Worm (Caenorhabditis elegans) whole organism, late embryonic: Measurements from ENCODE around the gene F52G3.5.

ENCODE experiments used
- K02D7.2 ChIP-seq: sonication (generic microtip); optimal IDR thresholded peaks from 2 replicates; lab custom pipeline; 2017; ENCODE audit warnings: mild to moderate bottlenecking, missing genetic modification characterization, missing compliant biosample characterization
- K09A11.1 ChIP-seq: sonication (generic microtip); optimal IDR thresholded peaks from 2 replicates; lab custom pipeline; 2017; ENCODE audit warnings: antibody characterized with exemption, mild to moderate bottlenecking, missing genetic modification characterization, missing compliant biosample characterization; ENCODE audit not compliant: insufficient read depth
- Y22D7AL.16 ChIP-seq: sonication (generic microtip); optimal IDR thresholded peaks from 2 replicates; lab custom pipeline; 2016; ENCODE audit warnings: missing genetic modification characterization, missing compliant biosample characterization
- ahr-1 ChIP-seq: sonication (generic microtip); optimal IDR thresholded peaks from 2 replicates; lab custom pipeline; 2016; ENCODE audit warnings: missing genetic modification characterization, missing compliant biosample characterization
- ama-1 ChIP-seq: fragments of 150-350 bp; optimal IDR thresholded peaks from 2 replicates; lab custom pipeline; 2014
- ets-4 ChIP-seq: sonication (generic microtip); optimal IDR thresholded peaks from 2 replicates; lab custom pipeline; 2016; ENCODE audit warnings: missing genetic modification characterization, missing compliant biosample characterization
- fkh-10 ChIP-seq: fragments of 150-350 bp; optimal IDR thresholded peaks from 2 replicates; lab custom pipeline; 2014; ENCODE audit warnings: missing biosample characterization, missing genetic modification reagents, missing genetic modification characterization
- hlh-13 ChIP-seq: fragments of 200-800 bp; sonication (Bioruptor generic); optimal IDR thresholded peaks from 2 replicates; lab custom pipeline; 2018; ENCODE audit warnings: mild to moderate bottlenecking, missing genetic modification characterization, missing compliant biosample characterization
- nhr-232 ChIP-seq: sonication (generic microtip); optimal IDR thresholded peaks from 2 replicates; lab custom pipeline; 2016; ENCODE audit warnings: missing genetic modification characterization, missing compliant biosample characterization

ce11 chrX:16952859-16953258 is 23.1 kb downstream of the F52G3.5 start, which contains the start of gene F52G3.8:
- no peak for TF ChIP-seq Y22D7AL.16 (tag; lab: Kevin White, UChicago)
- no peak for TF ChIP-seq hlh-13 (GFP tag; lab: Kevin White, UChicago)
- no peak for TF ChIP-seq nhr-232 (tag; lab: Kevin White, UChicago)
- no peak for TF ChIP-seq K09A11.1 (tag; lab: Kevin White, UChicago)
- no peak for TF ChIP-seq K02D7.2 (tag; lab: Kevin White, UChicago)
- TF ChIP-seq ama-1: no peak
- no peak for TF ChIP-seq ets-4 (tag; lab: Kevin White, UChicago)
- TF ChIP-seq fkh-10 (GFP tag; lab: Kevin White, UChicago): no peak
- TF ChIP-seq ahr-1: no peak
